Fruit fly (Drosophila melanogaster): ENCODE results near the gene Gug.
A peak's percentile ranks its signal among the peaks of the same experiment; 100 is the strongest.

Gene Gug

DNA sequence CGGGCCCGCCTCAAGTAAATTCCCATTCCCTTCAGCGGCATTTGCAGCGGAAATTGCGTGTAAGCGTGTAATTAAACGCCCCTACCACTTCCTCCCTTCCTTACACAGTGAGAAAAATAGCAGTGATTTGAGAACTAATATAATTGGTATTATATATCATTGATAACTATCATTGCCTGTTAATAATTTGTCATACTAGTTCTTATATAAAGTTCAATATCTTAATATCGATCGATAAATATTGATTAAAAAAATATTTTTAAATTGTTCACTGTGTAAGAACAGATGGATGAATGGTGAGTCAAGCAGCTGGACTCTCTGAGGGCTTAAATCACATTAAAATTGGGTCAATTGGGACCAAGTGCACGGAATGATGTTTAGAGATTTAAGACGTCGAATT is 4.7 kb upstream of the Gug start (continued):
- TF ChIP-seq CrebB (tag; optimal IDR thresholded peaks at IDR 0.05) (no peak), CG6765 (GFP tag; optimal IDR thresholded peaks at IDR 0.05) (peak; percentile 61), hkb (optimal IDR thresholded peaks at IDR 0.05) (no peak), hkb (GFP tag; IDR thresholded peaks at IDR 0.05) (peak; percentile 69; the same call in 1 of the 2 replicates), stwl (tag; optimal IDR thresholded peaks at IDR 0.05) (peak; percentile 0), Aef1 (GFP tag; IDR thresholded peaks at IDR 0.05) (no peak), Blimp-1 (GFP tag; optimal IDR thresholded peaks at IDR 0.05) (peak; percentile 66), Xrp1 (GFP tag; IDR thresholded peaks at IDR 0.05) (peak; percentile 69; the same call in 1 of the 2 replicates), run (tag; optimal IDR thresholded peaks at IDR 0.05) (no peak), CG10147 (GFP tag; optimal IDR thresholded peaks at IDR 0.05) (peak; percentile 14), MBD-R2 (GFP tag; IDR thresholded peaks at IDR 0.05) (no peak), CG18619 (GFP tag; optimal IDR thresholded peaks at IDR 0.05) (no peak), CG18262 (tag; optimal IDR thresholded peaks at IDR 0.05) (peak; percentile 77), seq (GFP tag; IDR thresholded peaks at IDR 0.05) (0 out of 2 replicates have a peak, but pooled peaks have one; percentile 33), ssp (GFP tag; IDR thresholded peaks at IDR 0.05) (0 out of 2 replicates have a peak, but pooled peaks have one; percentile 16), Sin3A (optimal IDR thresholded peaks at IDR 0.05) (no peak), CG4730 (GFP tag; IDR thresholded peaks at IDR 0.05) (peak; percentile 24; the same call in 1 of the 2 replicates), dysf (GFP tag; IDR thresholded peaks at IDR 0.05) (peak; percentile 67; the same call in 2 of the 3 replicates), insv (GFP tag; optimal IDR thresholded peaks at IDR 0.05) (no peak), CG17359 (tag; optimal IDR thresholded peaks at IDR 0.05) (peak; percentile 76), Rfx (GFP tag; IDR thresholded peaks at IDR 0.05) (no peak), HHEX (GFP tag; optimal IDR thresholded peaks at IDR 0.05) (peak; percentile 51), CG13296 (GFP tag; optimal IDR thresholded peaks at IDR 0.05) (peak; percentile 59), E2f2 (GFP tag; IDR thresholded peaks at IDR 0.05) (peak; percentile 27; the same call in 1 of the 2 replicates), HLH3B (GFP tag; IDR thresholded peaks at IDR 0.05) (peak; percentile 65), Hr51 (GFP tag; optimal IDR thresholded peaks at IDR 0.05) (peak in 1 of 2 experiments; percentile 46), stc (GFP tag; IDR thresholded peaks at IDR 0.05) (peak; percentile 39; the same call in 1 of the 2 replicates), CG32532 (GFP tag; IDR thresholded peaks at IDR 0.05) (peak; percentile 54; the same call in 1 of the 2 replicates), Lpt (GFP tag; optimal IDR thresholded peaks at IDR 0.05) (no peak), Bdp1 (GFP tag; optimal IDR thresholded peaks at IDR 0.05) (no peak), Asciz (GFP tag; optimal IDR thresholded peaks at IDR 0.05) (peak; percentile 15), CG7271 (tag; optimal IDR thresholded peaks at IDR 0.05) (peak; percentile 83), nom (GFP tag; optimal IDR thresholded peaks at IDR 0.05) (peak; percentile 33), exex (tag; optimal IDR thresholded peaks at IDR 0.05) (peak; percentile 13), CG17361 (GFP tag; IDR thresholded peaks at IDR 0.05) (peak; percentile 78), ind (GFP tag; optimal IDR thresholded peaks at IDR 0.05) (peak; percentile 42), tap (tag; optimal IDR thresholded peaks at IDR 0.05) (peak; percentile 81), CG6175 (GFP tag; IDR thresholded peaks at IDR 0.05) (no peak), Fer3 (tag; optimal IDR thresholded peaks at IDR 0.05) (peak; percentile 60), nmo (GFP tag; optimal IDR thresholded peaks at IDR 0.05) (peak; percentile 20), eyg (GFP tag; optimal IDR thresholded peaks at IDR 0.05) (no peak), CG11085 (GFP tag; IDR thresholded peaks at IDR 0.05) (no peak), CG30403 (GFP tag; optimal IDR thresholded peaks at IDR 0.05) (peak; percentile 18), al (GFP tag; IDR thresholded peaks at IDR 0.05) (0 out of 2 replicates have a peak, but pooled peaks have one; percentile 8), sr (GFP tag; IDR thresholded peaks at IDR 0.05) (no peak), CG13424 (tag; optimal IDR thresholded peaks at IDR 0.05) (peak; percentile 17), CG6689 (GFP tag; IDR thresholded peaks at IDR 0.05) (peak; percentile 63), Gug (GFP tag; IDR thresholded peaks at IDR 0.05) (0 out of 4 replicates have a peak, but pooled peaks have one; percentile 39), tll (GFP tag; optimal IDR thresholded peaks at IDR 0.05) (peak in 1 of 2 experiments; percentile 55), fru (optimal IDR thresholded peaks at IDR 0.05) (no peak), zen (tag; optimal IDR thresholded peaks at IDR 0.05) (peak; percentile 92)

All from whole organism, embryonic.